Fruit fly (Drosophila melanogaster) whole organism, embryonic: ENCODE data around the gene CG11279.

Experiments used
- Abd-B ChIP-seq: fragments of 200-800 bp; sonication (Bioruptor generic); optimal IDR thresholded peaks from 2 replicates; lab custom pipeline; 2018; ENCODE audit warnings: missing biosample characterization, mild to moderate bottlenecking, missing genetic modification characterization, moderate library complexity
- B-H2 ChIP-seq: fragments of 200-800 bp; sonication (Bioruptor generic); optimal IDR thresholded peaks from 2 replicates; lab custom pipeline; 2018; ENCODE audit warnings: missing biosample characterization, mild to moderate bottlenecking, missing genetic modification characterization
- Bgb ChIP-seq: fragments of 200-800 bp; sonication (Bioruptor generic); IDR thresholded peaks from 2 replicates; pipeline ENCODE4 v1.3.6; 2022; ENCODE audit warnings: missing biosample characterization, missing genetic modification characterization; ENCODE audit not compliant: partially characterized antibody
- BtbVII ChIP-seq: fragments of 200-800 bp; sonication (Bioruptor generic); optimal IDR thresholded peaks from 3 replicates; lab custom pipeline; 2017; ENCODE audit warnings: missing biosample characterization, mild to moderate bottlenecking, missing genetic modification characterization
- C15 ChIP-seq: fragments of 200-800 bp; sonication (Bioruptor generic); IDR thresholded peaks from 3 replicates; pipeline ENCODE4 v1.3.6; 2022; ENCODE audit warnings: missing biosample characterization, missing genetic modification characterization
- CG10366 ChIP-seq: fragments of 200-800 bp; sonication (Bioruptor generic); IDR thresholded peaks from 2 replicates; pipeline ENCODE4 v1.3.6; 2022; ENCODE audit warnings: missing biosample characterization, missing genetic modification characterization
- CG10543 ChIP-seq: fragments of 200-800 bp; sonication (Bioruptor generic); optimal IDR thresholded peaks from 3 replicates; lab custom pipeline; 2017; ENCODE audit warnings: missing biosample characterization, mild to moderate bottlenecking, missing genetic modification characterization, moderate library complexity
- CG12659 ChIP-seq: fragments of 200-800 bp; sonication (Bioruptor generic); optimal IDR thresholded peaks from 3 replicates; lab custom pipeline; 2017; ENCODE audit warnings: mild to moderate bottlenecking, missing biosample characterization, missing genetic modification reagents, missing genetic modification characterization
- CG12769 ChIP-seq: fragments of 200-800 bp; sonication (Bioruptor generic); optimal IDR thresholded peaks from 2 replicates; lab custom pipeline; 2019; ENCODE audit warnings: missing biosample characterization, mild to moderate bottlenecking, missing genetic modification characterization, moderate library complexity
- CG13624 ChIP-seq: fragments of 200-800 bp; sonication (Bioruptor generic); optimal IDR thresholded peaks from 2 replicates; lab custom pipeline; 2016; ENCODE audit warnings: missing biosample characterization, missing genetic modification characterization
- CG15073 ChIP-seq: fragments of 200-800 bp; sonication (Bioruptor generic); optimal IDR thresholded peaks from 2 replicates; lab custom pipeline; 2016; ENCODE audit warnings: missing biosample characterization, missing genetic modification characterization
- CG15269 ChIP-seq: fragments of 200-800 bp; sonication (Bioruptor generic); optimal IDR thresholded peaks from 2 replicates; lab custom pipeline; 2018; ENCODE audit warnings: missing biosample characterization, mild to moderate bottlenecking, missing genetic modification characterization, moderate library complexity
- CG17328 ChIP-seq: fragments of 200-800 bp; sonication (Bioruptor generic); IDR thresholded peaks from 2 replicates; pipeline ENCODE4 v1.3.6; 2022; ENCODE audit warnings: missing biosample characterization, missing genetic modification characterization
- CG17361 ChIP-seq: fragments of 200-800 bp; sonication (Bioruptor generic); IDR thresholded peaks from 3 replicates; pipeline ENCODE4 v1.3.6; 2022; ENCODE audit warnings: missing biosample characterization, missing genetic modification characterization
- CG32767 ChIP-seq: fragments of 200-800 bp; sonication (Bioruptor generic); IDR thresholded peaks from 2 replicates; pipeline ENCODE4 v1.3.6; 2022; ENCODE audit warnings: missing biosample characterization, missing genetic modification characterization
- CG32772 ChIP-seq: fragments of 200-800 bp; sonication (Bioruptor generic); IDR thresholded peaks from 2 replicates; pipeline ENCODE4 v1.3.6; 2022; ENCODE audit warnings: missing biosample characterization, missing genetic modification characterization
- CG3726 ChIP-seq: fragments of 200-800 bp; sonication (Bioruptor generic); IDR thresholded peaks from 3 replicates; pipeline ENCODE4, ENCODE4 v1.3.6; 2022; ENCODE audit warnings: missing biosample characterization, missing genetic modification characterization
- CG4404 ChIP-seq: fragments of 200-800 bp; sonication (Bioruptor generic); IDR thresholded peaks from 2 replicates; pipeline ENCODE4 v1.3.6; 2022; ENCODE audit warnings: missing biosample characterization, missing genetic modification characterization
- CG4617 ChIP-seq: fragments of 200-800 bp; sonication (Bioruptor generic); optimal IDR thresholded peaks from 3 replicates; lab custom pipeline; 2016; ENCODE audit warnings: missing biosample characterization, missing genetic modification characterization, borderline replicate concordance
- CG5245 ChIP-seq: fragments of 200-800 bp; sonication (Bioruptor generic); optimal IDR thresholded peaks from 3 replicates; lab custom pipeline; 2016; ENCODE audit warnings: missing biosample characterization, missing genetic modification characterization
- CG5953 ChIP-seq: fragments of 200-800 bp; sonication (Bioruptor generic); IDR thresholded peaks from 2 replicates; pipeline ENCODE4 v1.3.6; 2022; ENCODE audit warnings: missing biosample characterization, missing genetic modification characterization
- CG6791 ChIP-seq: fragments of 200-800 bp; sonication (Bioruptor generic); IDR thresholded peaks from 3 replicates; pipeline ENCODE4 v1.3.6; 2022; ENCODE audit warnings: missing biosample characterization, missing genetic modification characterization; ENCODE audit not compliant: partially characterized antibody
- CG7963 ChIP-seq: fragments of 200-800 bp; sonication (Bioruptor generic); IDR thresholded peaks from 3 replicates; pipeline ENCODE4 v1.3.6; 2022; ENCODE audit warnings: missing biosample characterization, missing genetic modification characterization; ENCODE audit not compliant: partially characterized antibody
- CG9437 ChIP-seq: fragments of 200-800 bp; sonication (Bioruptor generic); optimal IDR thresholded peaks from 2 replicates; lab custom pipeline; 2018; ENCODE audit warnings: missing biosample characterization, mild to moderate bottlenecking, missing genetic modification characterization
- Camta ChIP-seq: fragments of 200-800 bp; sonication (Bioruptor generic); optimal IDR thresholded peaks from 2 replicates; lab custom pipeline; 2016; ENCODE audit warnings: missing biosample characterization, missing genetic modification characterization
- H15 ChIP-seq: fragments of 200-800 bp; sonication (Bioruptor generic); IDR thresholded peaks from 3 replicates; pipeline ENCODE4 v1.3.6; 2022; ENCODE audit warnings: missing biosample characterization, missing genetic modification characterization
- Hey ChIP-seq: fragments of 200-800 bp; sonication (Bioruptor generic); optimal IDR thresholded peaks from 3 replicates; lab custom pipeline; 2018; ENCODE audit warnings: missing biosample characterization, mild to moderate bottlenecking, missing genetic modification characterization
- Hr39 ChIP-seq: fragments of >200 bp; optimal IDR thresholded peaks from 2 replicates; lab custom pipeline; 2017
- NC2α ChIP-seq: fragments of 200-800 bp; sonication (Bioruptor generic); optimal IDR thresholded peaks from 2 replicates; lab custom pipeline; 2016; ENCODE audit warnings: missing biosample characterization, missing genetic modification characterization
- NK7.1 ChIP-seq: fragments of 200-800 bp; sonication (Bioruptor generic); optimal IDR thresholded peaks from 3 replicates; lab custom pipeline; 2016; ENCODE audit warnings: missing biosample characterization, missing genetic modification characterization
- Oaz ChIP-seq: fragments of 200-800 bp; sonication (Bioruptor generic); IDR thresholded peaks from 2 replicates; pipeline ENCODE4 v1.3.6; 2022; ENCODE audit warnings: missing biosample characterization, missing genetic modification characterization
- Sry-β ChIP-seq: fragments of 200-800 bp; sonication (Bioruptor generic); optimal IDR thresholded peaks from 2 replicates; lab custom pipeline; 2018; ENCODE audit warnings: missing biosample characterization, mild to moderate bottlenecking, missing genetic modification characterization, moderate library complexity
- Sry-δ ChIP-seq: fragments of 200-800 bp; sonication (Bioruptor generic); optimal IDR thresholded peaks from 2 replicates; lab custom pipeline; 2016; ENCODE audit warnings: missing biosample characterization, missing genetic modification characterization
- Usf ChIP-seq: fragments of 200-800 bp; sonication (Bioruptor generic); optimal IDR thresholded peaks from 2 replicates; lab custom pipeline; 2017; ENCODE audit warnings: missing genotype, missing biosample characterization, missing genetic modification characterization
- YL-1 ChIP-seq: fragments of 200-800 bp; sonication (Bioruptor generic); optimal IDR thresholded peaks from 3 replicates; lab custom pipeline; 2017; ENCODE audit warnings: missing biosample characterization, mild to moderate bottlenecking, missing genetic modification characterization
- ab ChIP-seq: fragments of 200-800 bp; sonication (Bioruptor generic); optimal IDR thresholded peaks from 2 replicates; lab custom pipeline; 2016; ENCODE audit warnings: missing biosample characterization, missing genetic modification characterization
- ap ChIP-seq: fragments of 200-800 bp; sonication (Bioruptor generic); IDR thresholded peaks from 2 replicates; pipeline ENCODE4 v1.3.6; 2022; ENCODE audit warnings: missing biosample characterization, missing genetic modification characterization
- bsh ChIP-seq, 2 experiments: fragments of 200-800 bp; sonication (Bioruptor generic); optimal IDR thresholded peaks; 2 replicates each; lab custom pipeline; 2017 to 2018; ENCODE audit warnings: mild to moderate bottlenecking in 2 of 2, missing biosample characterization in 2 of 2, missing genetic modification characterization in 2 of 2, moderate library complexity in 1 of 2
- jigr1 ChIP-seq: fragments of 200-800 bp; sonication (Bioruptor generic); IDR thresholded peaks from 3 replicates; pipeline ENCODE4 v1.3.6; 2022; ENCODE audit warnings: missing biosample characterization, missing genetic modification characterization
- jing ChIP-seq: fragments of 200-800 bp; sonication (Bioruptor generic); optimal IDR thresholded peaks from 2 replicates; lab custom pipeline; 2018; ENCODE audit warnings: missing biosample characterization, mild to moderate bottlenecking, missing genetic modification characterization
- lola ChIP-seq, 3 experiments: fragments of >200 bp in 2 of 3; fragments of 200-800 bp in 1 of 3; sonication (Bioruptor generic) in 1 of 3; optimal IDR thresholded peaks; 2 replicates each; lab custom pipeline; 2017 to 2019; ENCODE audit warnings: missing biosample characterization in 3 of 3, missing genetic modification characterization in 3 of 3, mild to moderate bottlenecking in 1 of 3, moderate library complexity in 1 of 3
- p53 ChIP-seq: fragments of 200-800 bp; sonication (Bioruptor generic); optimal IDR thresholded peaks from 2 replicates; lab custom pipeline; 2016; ENCODE audit warnings: missing biosample characterization, missing genetic modification characterization
- pzg ChIP-seq: fragments of 200-800 bp; sonication (Bioruptor generic); optimal IDR thresholded peaks from 3 replicates; lab custom pipeline; 2018; ENCODE audit warnings: missing biosample characterization, mild to moderate bottlenecking, missing genetic modification characterization, moderate library complexity
- schlank ChIP-seq: fragments of 200-800 bp; sonication (Bioruptor generic); optimal IDR thresholded peaks from 2 replicates; lab custom pipeline; 2018; ENCODE audit warnings: missing biosample characterization, mild to moderate bottlenecking, missing genetic modification characterization
- sisA ChIP-seq: fragments of 200-800 bp; sonication (Bioruptor generic); IDR thresholded peaks from 2 replicates; pipeline ENCODE4 v1.3.6; 2022; ENCODE audit warnings: missing biosample characterization, missing genetic modification characterization
- slp2 ChIP-seq: fragments of 200-800 bp; sonication (Bioruptor generic); optimal IDR thresholded peaks from 2 replicates; lab custom pipeline; 2016; ENCODE audit warnings: missing biosample characterization, missing genetic modification characterization
- so ChIP-seq: fragments of 200-800 bp; sonication (Bioruptor generic); IDR thresholded peaks from 3 replicates; pipeline ENCODE4 v1.3.6; 2022; ENCODE audit warnings: missing biosample characterization, missing genetic modification characterization
- sqz ChIP-seq: fragments of 200-800 bp; sonication (Bioruptor generic); optimal IDR thresholded peaks from 3 replicates; lab custom pipeline; 2018; ENCODE audit warnings: missing biosample characterization, mild to moderate bottlenecking, missing genetic modification characterization
- tin ChIP-seq: fragments of 200-800 bp; sonication (Bioruptor generic); optimal IDR thresholded peaks from 3 replicates; lab custom pipeline; 2016; ENCODE audit warnings: missing biosample characterization, missing genetic modification characterization
- tio ChIP-seq: fragments of 200-800 bp; sonication (Bioruptor generic); optimal IDR thresholded peaks from 2 replicates; lab custom pipeline; 2017; ENCODE audit warnings: missing biosample characterization, missing genetic modification characterization, inconsistent platforms
- yki ChIP-seq: fragments of >200 bp; optimal IDR thresholded peaks from 3 replicates; lab custom pipeline; 2018
- zfh1 ChIP-seq: fragments of 200-800 bp; sonication (Bioruptor generic); IDR thresholded peaks from 3 replicates; pipeline ENCODE4 v1.3.6; 2022; ENCODE audit warnings: missing biosample characterization, missing genetic modification characterization

The CG11279 gene

DNA sequence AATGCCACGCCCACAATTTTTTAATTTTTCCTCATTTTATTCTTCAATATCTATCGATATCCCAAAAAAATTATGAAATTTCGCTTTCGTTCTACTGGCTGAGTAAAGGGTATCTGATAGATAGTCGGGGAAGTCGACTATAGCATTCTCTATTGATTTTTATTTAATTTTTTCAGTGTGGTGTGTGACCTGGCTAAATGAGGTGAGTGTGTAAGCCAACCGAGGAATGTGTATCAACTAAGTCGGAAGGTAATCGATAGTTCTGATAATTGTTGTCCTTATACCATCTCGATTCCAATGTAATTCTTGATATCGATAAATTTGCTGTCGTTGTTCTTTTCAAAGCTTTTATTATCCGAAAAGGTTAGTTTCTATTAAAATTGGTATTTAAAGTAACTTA, 40.3 kb upstream of the CG11279 start, which contains the start of gene CG11263 (continued):
- no peak for TF ChIP-seq schlank (tag; lab: Kevin White, UChicago)
- TF ChIP-seq Sry-δ = peak; percentile 94
- peak; percentile 29; the same call in 1 of the 2 replicates for TF ChIP-seq CG32772 (GFP tag; lab: Robert Waterston, UW)
- TF ChIP-seq CG15073 = no peak
- TF ChIP-seq C15 (GFP tag; lab: Robert Waterston, UW) = no peak
- TF ChIP-seq zfh1 (GFP tag; lab: Robert Waterston, UW) = peak; percentile 73; the same call in 2 of the 3 replicates
- TF ChIP-seq so (GFP tag; lab: Robert Waterston, UW) = no peak
- peak; percentile 44 for TF ChIP-seq Abd-B (GFP tag; lab: Kevin White, UChicago)
- TF ChIP-seq CG7963 (GFP tag; lab: Robert Waterston, UW) = peak; percentile 93
- TF ChIP-seq CG32767 (GFP tag; lab: Robert Waterston, UW) = no peak
- no peak for TF ChIP-seq ab (GFP tag; lab: Kevin White, UChicago)
- no peak for TF ChIP-seq jigr1 (GFP tag; lab: Robert Waterston, UW)
- no peak for TF ChIP-seq Hey
- TF ChIP-seq Sry-β (GFP tag; lab: Kevin White, UChicago) = no peak
- TF ChIP-seq sqz (GFP tag; lab: Kevin White, UChicago) = no peak
- peak; percentile 4 for TF ChIP-seq B-H2 (GFP tag; lab: Kevin White, UChicago)
- TF ChIP-seq H15 = no peak
- peak; percentile 7 for TF ChIP-seq CG5245
- peak; percentile 29 for TF ChIP-seq p53 (GFP tag; lab: Kevin White, UChicago)
- peak; percentile 4 for TF ChIP-seq CG12769 (tag; lab: Kevin White, UChicago)
- TF ChIP-seq NC2α (GFP tag; lab: Kevin White, UChicago) = no peak
- peak; percentile 62 for TF ChIP-seq slp2 (GFP tag; lab: Kevin White, UChicago)
- TF ChIP-seq BtbVII (GFP tag; lab: Kevin White, UChicago) = no peak
- TF ChIP-seq Usf = no peak
- TF ChIP-seq CG6791 (GFP tag; lab: Robert Waterston, UW) = peak; percentile 88
- TF ChIP-seq CG10543 (GFP tag; lab: Kevin White, UChicago) = no peak
- no peak for TF ChIP-seq CG3726 (GFP tag; lab: Robert Waterston, UW)
- no peak for TF ChIP-seq bsh (GFP tag; optimal IDR thresholded peaks at IDR 0.05; lab: Kevin White, UChicago)
- peak; percentile 20 for TF ChIP-seq CG4617 (GFP tag; lab: Kevin White, UChicago)
- no peak for TF ChIP-seq NK7.1 (GFP tag; lab: Kevin White, UChicago)
- no peak for TF ChIP-seq jing (GFP tag; lab: Kevin White, UChicago)
- TF ChIP-seq ap (GFP tag; lab: Robert Waterston, UW) = no peak
- TF ChIP-seq CG13624 (GFP tag; lab: Kevin White, UChicago) = peak; percentile 65
- TF ChIP-seq Bgb (GFP tag; lab: Robert Waterston, UW) = peak; percentile 89
- TF ChIP-seq CG12659 (GFP tag; lab: Kevin White, UChicago) = peak; percentile 43
- no peak for TF ChIP-seq CG4404 (GFP tag; lab: Robert Waterston, UW)
- no peak for TF ChIP-seq Hr39 (lab: Kevin White, UChicago)
- peak; percentile 62 for TF ChIP-seq tin (GFP tag; lab: Kevin White, UChicago)
- TF ChIP-seq lola (GFP tag; optimal IDR thresholded peaks at IDR 0.05; lab: Kevin White, UChicago) = no peak
- no peak for TF ChIP-seq YL-1 (GFP tag; lab: Kevin White, UChicago)
- peak; percentile 28 for TF ChIP-seq CG15269 (tag; lab: Kevin White, UChicago)
- no peak for TF ChIP-seq Oaz (GFP tag; lab: Robert Waterston, UW)
- TF ChIP-seq tio (GFP tag; lab: Kevin White, UChicago) = peak; percentile 21
- TF ChIP-seq yki (lab: Kevin White, UChicago) = no peak
- peak; percentile 11; the same call in 1 of the 2 replicates for TF ChIP-seq CG17328
- peak; percentile 33 for TF ChIP-seq Camta (GFP tag; lab: Kevin White, UChicago)
- peak; percentile 68 for TF ChIP-seq sisA (GFP tag; lab: Robert Waterston, UW)
- peak; percentile 18; the same call in 1 of the 2 replicates for TF ChIP-seq CG10366 (GFP tag; lab: Robert Waterston, UW)
- TF ChIP-seq pzg (GFP tag; lab: Kevin White, UChicago) = peak; percentile 84
- no peak for TF ChIP-seq CG9437 (GFP tag; lab: Kevin White, UChicago)
- peak; percentile 37; the same call in 1 of the 3 replicates for TF ChIP-seq CG17361 (GFP tag; lab: Robert Waterston, UW)
- TF ChIP-seq CG5953 (GFP tag; lab: Robert Waterston, UW) = no peak
